Worm (Caenorhabditis elegans) whole organism, midembryonic: ENCODE results near the gene F11G11.15.

ENCODE experiments used
- T22C8.4 ChIP-seq: fragments of 200-800 bp; sonication (Bioruptor generic); IDR thresholded peaks from 2 replicates; pipeline ENCODE4 v1.3.6; 2022; ENCODE audit warnings: missing genetic modification characterization, missing compliant biosample characterization
- cog-1 ChIP-seq: sonication (generic microtip); optimal IDR thresholded peaks from 2 replicates; lab custom pipeline; 2016; ENCODE audit warnings: missing genetic modification characterization, missing compliant biosample characterization
- flt-1 ChIP-seq: fragments of 200-800 bp; sonication (Bioruptor generic); IDR thresholded peaks from 2 replicates; pipeline ENCODE4 v1.3.6; 2022; ENCODE audit warnings: missing genetic modification characterization, missing compliant biosample characterization
- tab-1 ChIP-seq: fragments of 200-800 bp; sonication (Bioruptor generic); IDR thresholded peaks from 2 replicates; pipeline ENCODE4 v1.3.6; 2022; ENCODE audit warnings: missing genetic modification characterization, missing compliant biosample characterization
- ztf-29 ChIP-seq: fragments of 200-800 bp; sonication (Bioruptor generic); IDR thresholded peaks from 2 replicates; pipeline ENCODE4 v1.3.6; 2022; ENCODE audit warnings: missing genetic modification reagents, missing genetic modification characterization, missing compliant biosample characterization

- TF ChIP-seq cog-1, result no peak
- no peak for TF ChIP-seq tab-1 (GFP tag; lab: Robert Waterston, UW)
- no peak for TF ChIP-seq ztf-29 (GFP tag; lab: Robert Waterston, UW)
- TF ChIP-seq T22C8.4 (GFP tag; lab: Robert Waterston, UW), result no peak
- TF ChIP-seq flt-1 (GFP tag; lab: Robert Waterston, UW), result no peak
Observed at ce11 chrII:4866045-4866444, 8.6 kb upstream of the F11G11.15 start.
